Worm (Caenorhabditis elegans): ENCODE measurements around the gene hpr-9.

Gene hpr-9

DNA sequence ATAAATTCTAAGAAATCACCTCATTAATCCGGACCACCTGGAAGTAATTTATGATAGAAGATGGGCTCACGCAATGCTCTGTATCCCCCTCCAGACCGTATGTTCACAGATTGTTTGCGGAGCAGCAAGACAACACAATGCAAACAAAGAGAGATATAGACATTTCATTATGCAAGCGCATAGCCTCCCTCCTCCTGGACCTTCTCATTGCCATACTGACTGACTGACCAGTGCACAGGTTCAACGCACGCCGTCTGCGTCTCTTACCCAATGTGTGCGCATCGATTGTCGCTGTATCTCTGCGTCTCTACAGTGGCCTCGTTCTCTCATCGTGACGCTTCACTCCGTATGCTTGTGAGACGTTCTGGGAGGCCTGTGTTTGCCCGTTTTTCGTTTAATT, 30.3 kb downstream of the hpr-9 start (continued):
- TF ChIP-seq snpc-4 (GFP tag; optimal IDR thresholded peaks at IDR 0.05) (no peak), snpc-4 (tag; optimal IDR thresholded peaks at IDR 0.05) (no peak), ceh-100 (GFP tag; IDR thresholded peaks at IDR 0.05) (no peak), ztf-28 (GFP tag; IDR thresholded peaks at IDR 0.05) (no peak), attf-5 (GFP tag; optimal IDR thresholded peaks at IDR 0.05) (peak; percentile 18), bed-1 (GFP tag; IDR thresholded peaks at IDR 0.05) (no peak), egl-44 (GFP tag; IDR thresholded peaks at IDR 0.05) (0 out of 2 replicates have a peak, but pooled peaks have one; percentile 23), snpc-1.3 (tag; optimal IDR thresholded peaks at IDR 0.05; ENCODE audit: insufficient read depth) (no peak), snpc-1.1 (tag; optimal IDR thresholded peaks at IDR 0.05; ENCODE audit: insufficient read depth) (no peak), nfyb-1 (GFP tag; IDR thresholded peaks at IDR 0.05) (peak; percentile 52; the same call in 1 of the 2 replicates)

DNA sequence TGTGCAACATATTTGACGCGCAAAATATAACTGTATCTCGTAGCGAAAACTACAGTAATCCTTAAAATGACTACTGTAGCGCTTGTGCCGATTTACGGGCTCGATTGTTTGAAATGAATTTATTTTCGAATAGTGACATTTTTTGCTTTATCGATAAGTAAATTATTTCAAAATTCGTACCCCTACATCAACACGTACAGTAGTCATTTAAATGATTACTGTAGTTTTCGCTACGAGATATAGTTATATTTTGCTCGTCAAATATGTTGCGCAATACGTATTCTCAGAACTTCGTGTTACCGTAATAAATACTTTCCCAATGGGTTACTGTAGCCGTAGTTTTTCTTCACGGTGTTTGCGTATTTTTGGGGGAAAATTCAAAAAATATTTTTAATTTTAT, 31.5 kb downstream of the hpr-9 start:
- TF ChIP-seq zim-3 (tag; optimal IDR thresholded peaks at IDR 0.05), result no peak
- TF ChIP-seq F22D6.2 (tag; optimal IDR thresholded peaks at IDR 0.05), result no peak
- no peak for TF ChIP-seq attf-6 (GFP tag; IDR thresholded peaks at IDR 0.05)
- no peak for TF ChIP-seq egrh-3 (GFP tag; IDR thresholded peaks at IDR 0.05)
- TF ChIP-seq snpc-3.4 (tag; optimal IDR thresholded peaks at IDR 0.05), result no peak
- TF ChIP-seq aptf-2 (GFP tag; conservative IDR thresholded peaks at IDR 0.05), result no peak
- TF ChIP-seq C06A6.2 (GFP tag; conservative IDR thresholded peaks at IDR 0.05), result no peak
- no peak for TF ChIP-seq ztf-26 (tag; optimal IDR thresholded peaks at IDR 0.05)
- no peak for TF ChIP-seq mel-28 (tag; optimal IDR thresholded peaks at IDR 0.05; ENCODE audit: borderline replicate concordance)
- no peak for TF ChIP-seq Y53F4B.3 (GFP tag; IDR thresholded peaks at IDR 0.05)
- no peak for TF ChIP-seq chd-7 (tag; optimal IDR thresholded peaks at IDR 0.05)
- TF ChIP-seq ceh-40 (GFP tag; IDR thresholded peaks at IDR 0.05), result no peak
- TF ChIP-seq F49E8.2 (tag; optimal IDR thresholded peaks at IDR 0.05; ENCODE audit: insufficient read depth), result no peak

DNA sequence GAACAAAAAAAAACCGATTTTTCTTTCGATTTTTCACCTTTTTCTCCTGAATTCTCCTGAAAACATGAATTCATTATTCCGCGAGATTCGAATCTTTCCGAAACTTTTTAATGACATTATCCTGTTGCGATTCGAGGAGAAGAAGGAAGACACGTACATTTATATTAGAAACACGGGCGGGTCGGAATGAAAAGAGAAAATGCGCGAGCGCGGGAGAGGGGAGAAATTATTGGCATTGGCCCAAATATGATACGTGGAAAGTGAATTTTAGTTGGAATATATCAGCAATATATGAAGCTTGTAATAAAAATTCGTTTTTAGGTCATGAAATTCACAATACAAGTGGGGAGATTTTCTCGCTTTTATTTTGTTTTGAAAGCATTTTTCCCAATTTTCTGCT, 32.1 kb downstream of the hpr-9 start:
- TF ChIP-seq ceh-58 (GFP tag; IDR thresholded peaks at IDR 0.05) (no peak), F57C9.4 (tag; optimal IDR thresholded peaks at IDR 0.05) (no peak), rec-8 (tag; optimal IDR thresholded peaks at IDR 0.05) (no peak), pbrm-1 (GFP tag; IDR thresholded peaks at IDR 0.05) (no peak), unc-62 (GFP tag; optimal IDR thresholded peaks at IDR 0.05) (no peak), pha-4 (tag; optimal IDR thresholded peaks at IDR 0.05) (no peak), hmg-1.2 (GFP tag; IDR thresholded peaks at IDR 0.05) (no peak), sptf-2 (GFP tag; optimal IDR thresholded peaks at IDR 0.05) (no peak), ztf-22 (GFP tag; optimal IDR thresholded peaks at IDR 0.05) (no peak), ztf-6 (GFP tag; IDR thresholded peaks at IDR 0.05) (no peak), somi-1 (GFP tag; optimal IDR thresholded peaks at IDR 0.05) (no peak), dpff-1 (tag; optimal IDR thresholded peaks at IDR 0.05) (no peak), ceh-100 (GFP tag; IDR thresholded peaks at IDR 0.05) (no peak), B0019.2 (GFP tag; conservative IDR thresholded peaks at IDR 0.05) (no peak), attf-5 (GFP tag; optimal IDR thresholded peaks at IDR 0.05) (no peak), nhr-90 (tag; optimal IDR thresholded peaks at IDR 0.05) (no peak), fkh-3 (tag; optimal IDR thresholded peaks at IDR 0.05) (no peak)
